Fruit fly (Drosophila melanogaster) S2 (cell line): ENCODE results near the gene Dbx.

Source experiments
- CG8478 ChIP-seq: fragments of >200 bp; optimal IDR thresholded peaks from 2 replicates; lab custom pipeline; 2018
- CTCF ChIP-seq, 2 experiments: fragments of >200 bp; optimal IDR thresholded peaks; 2 replicates each; lab custom pipeline; 2018

DNA sequence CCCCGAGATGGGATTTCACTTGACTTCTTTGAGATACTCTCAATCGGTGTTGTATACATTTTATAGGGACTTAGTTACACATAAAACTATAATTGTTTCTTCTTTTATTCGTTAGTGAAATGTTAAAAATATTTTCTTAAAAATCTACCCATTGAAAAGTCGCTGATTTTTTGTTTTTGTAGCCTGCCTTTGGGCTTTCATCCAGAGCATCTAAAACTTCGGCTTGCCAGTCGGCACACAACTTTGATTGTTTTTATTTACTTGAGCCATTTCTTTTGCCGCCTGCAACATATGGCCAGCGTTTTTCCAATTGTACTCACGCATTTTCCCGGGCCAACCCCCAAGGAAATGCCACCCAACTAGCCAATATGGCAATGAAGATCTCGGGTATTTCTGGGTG lies 29.2 kb upstream of the Dbx start:
- TF ChIP-seq CTCF (optimal IDR thresholded peaks at IDR 0.05; lab: Kevin White, UChicago) (no peak), CG8478 (lab: Kevin White, UChicago) (no peak)
